Fruit fly (Drosophila melanogaster) whole organism, embryonic: Measurements from ENCODE around the gene Mrm2.

Source experiments
- Awh ChIP-seq: fragments of 200-800 bp; sonication (Bioruptor generic); IDR thresholded peaks from 2 replicates; pipeline ENCODE4, ENCODE4 v1.3.6; 2022; ENCODE audit warnings: missing biosample characterization, missing genetic modification characterization
- B-H2 ChIP-seq: fragments of 200-800 bp; sonication (Bioruptor generic); optimal IDR thresholded peaks from 2 replicates; lab custom pipeline; 2018; ENCODE audit warnings: missing biosample characterization, mild to moderate bottlenecking, missing genetic modification characterization
- Bdp1 ChIP-seq: fragments of 200-800 bp; sonication (Bioruptor generic); optimal IDR thresholded peaks from 3 replicates; lab custom pipeline; 2016; ENCODE audit warnings: missing biosample characterization, missing genetic modification characterization
- BtbVII ChIP-seq: fragments of 200-800 bp; sonication (Bioruptor generic); optimal IDR thresholded peaks from 3 replicates; lab custom pipeline; 2017; ENCODE audit warnings: missing biosample characterization, mild to moderate bottlenecking, missing genetic modification characterization
- C15 ChIP-seq: fragments of 200-800 bp; sonication (Bioruptor generic); IDR thresholded peaks from 3 replicates; pipeline ENCODE4 v1.3.6; 2022; ENCODE audit warnings: missing biosample characterization, missing genetic modification characterization
- CG10543 ChIP-seq: fragments of 200-800 bp; sonication (Bioruptor generic); optimal IDR thresholded peaks from 3 replicates; lab custom pipeline; 2017; ENCODE audit warnings: missing biosample characterization, mild to moderate bottlenecking, missing genetic modification characterization, moderate library complexity
- CG13287 ChIP-seq: fragments of 200-800 bp; sonication (Bioruptor generic); IDR thresholded peaks from 2 replicates; pipeline ENCODE4 v1.3.6; 2022; ENCODE audit warnings: missing biosample characterization, missing genetic modification characterization; ENCODE audit not compliant: partially characterized antibody
- CG15479 ChIP-seq: fragments of 200-800 bp; sonication (Bioruptor generic); optimal IDR thresholded peaks from 3 replicates; lab custom pipeline; 2019; ENCODE audit warnings: missing biosample characterization, mild to moderate bottlenecking, missing genetic modification characterization, moderate library complexity
- CG16813 ChIP-seq: fragments of 200-800 bp; sonication (Bioruptor generic); IDR thresholded peaks from 3 replicates; pipeline ENCODE4 v1.3.6; 2022; ENCODE audit warnings: missing biosample characterization, missing genetic modification characterization; ENCODE audit not compliant: partially characterized antibody
- CG2129 ChIP-seq: fragments of 200-800 bp; sonication (Bioruptor generic); IDR thresholded peaks from 2 replicates; pipeline ENCODE4 v1.3.6; 2022; ENCODE audit warnings: missing biosample characterization, missing genetic modification characterization; ENCODE audit not compliant: partially characterized antibody
- CG2199 ChIP-seq: fragments of 200-800 bp; sonication (Bioruptor generic); IDR thresholded peaks from 3 replicates; pipeline ENCODE4 v1.3.6; 2022; ENCODE audit warnings: missing biosample characterization, missing genetic modification characterization
- CG2202 ChIP-seq: fragments of 200-800 bp; sonication (Bioruptor generic); optimal IDR thresholded peaks from 2 replicates; lab custom pipeline; 2018; ENCODE audit warnings: missing biosample characterization, mild to moderate bottlenecking, missing genetic modification characterization
- CG3065 ChIP-seq: fragments of 200-800 bp; sonication (Bioruptor generic); optimal IDR thresholded peaks from 2 replicates; lab custom pipeline; 2016; ENCODE audit warnings: missing biosample characterization, missing genetic modification characterization
- CG3407 ChIP-seq: fragments of 200-800 bp; sonication (Bioruptor generic); optimal IDR thresholded peaks from 2 replicates; lab custom pipeline; 2018; ENCODE audit warnings: missing biosample characterization, mild to moderate bottlenecking, missing genetic modification characterization
- CG42726 ChIP-seq: fragments of 200-800 bp; sonication (Bioruptor generic); IDR thresholded peaks from 2 replicates; pipeline ENCODE4 v1.3.6; 2022; ENCODE audit warnings: missing biosample characterization, missing genetic modification characterization; ENCODE audit not compliant: partially characterized antibody
- CG6254 ChIP-seq: fragments of 200-800 bp; sonication (Bioruptor generic); optimal IDR thresholded peaks from 3 replicates; lab custom pipeline; 2017; ENCODE audit warnings: mild to moderate bottlenecking, missing biosample characterization, missing genetic modification reagents, missing genetic modification characterization
- CG8944 ChIP-seq: fragments of 200-800 bp; sonication (Bioruptor generic); optimal IDR thresholded peaks from 3 replicates; lab custom pipeline; 2016; ENCODE audit warnings: missing biosample characterization, missing genetic modification characterization
- CG9609 ChIP-seq: fragments of 200-800 bp; sonication (Bioruptor generic); optimal IDR thresholded peaks from 3 replicates; lab custom pipeline; 2016; ENCODE audit warnings: missing biosample characterization, missing genetic modification characterization
- CrebB ChIP-seq: fragments of 200-800 bp; sonication (Bioruptor generic); optimal IDR thresholded peaks from 3 replicates; lab custom pipeline; 2018; ENCODE audit warnings: missing biosample characterization, mild to moderate bottlenecking, missing genetic modification characterization
- D19A ChIP-seq: fragments of 200-800 bp; optimal IDR thresholded peaks from 3 replicates; lab custom pipeline; 2019; ENCODE audit warnings: missing biosample characterization, mild to moderate bottlenecking, missing genetic modification characterization, moderate library complexity
- Hand ChIP-seq: fragments of 200-800 bp; sonication (Bioruptor generic); optimal IDR thresholded peaks from 2 replicates; lab custom pipeline; 2017; ENCODE audit warnings: mild to moderate bottlenecking, missing biosample characterization, missing genetic modification reagents, missing genetic modification characterization
- Hr3 ChIP-seq: fragments of 200-800 bp; sonication (Bioruptor generic); optimal IDR thresholded peaks from 3 replicates; lab custom pipeline; 2016; ENCODE audit warnings: missing biosample characterization, missing genetic modification characterization
- Lhr ChIP-seq: fragments of 200-800 bp; sonication (Bioruptor generic); optimal IDR thresholded peaks from 3 replicates; lab custom pipeline; 2017; ENCODE audit warnings: mild to moderate bottlenecking, missing biosample characterization, missing genetic modification reagents, missing genetic modification characterization
- Mes4 ChIP-seq: fragments of 200-800 bp; sonication (Bioruptor generic); optimal IDR thresholded peaks from 2 replicates; lab custom pipeline; 2016; ENCODE audit warnings: missing biosample characterization, missing genetic modification characterization
- Neu2 ChIP-seq: fragments of 200-800 bp; sonication (Bioruptor generic); optimal IDR thresholded peaks from 3 replicates; lab custom pipeline; 2016; ENCODE audit warnings: missing biosample characterization, missing genetic modification characterization, borderline replicate concordance
- Taf1 ChIP-seq: fragments of 200-800 bp; sonication (Bioruptor generic); IDR thresholded peaks from 2 replicates; pipeline ENCODE4 v1.3.6; 2022; ENCODE audit warnings: missing biosample characterization, missing genetic modification characterization
- Trl ChIP-seq, 3 experiments: fragments of >200 bp in 2 of 3; fragments of 200-800 bp in 1 of 3; sonication (Bioruptor generic) in 1 of 3; optimal IDR thresholded peaks; 2 replicates in 1 of 3; 3 replicates in 2 of 3; lab custom pipeline; 2016 to 2017; ENCODE audit warnings: missing biosample characterization in 1 of 3, missing genetic modification characterization in 1 of 3
- ase ChIP-seq: fragments of 200-800 bp; sonication (Bioruptor generic); IDR thresholded peaks from 3 replicates; pipeline ENCODE4 v1.3.6; 2022; ENCODE audit warnings: missing biosample characterization, missing genetic modification characterization
- bowl ChIP-seq: fragments of 200-800 bp; sonication (Bioruptor generic); IDR thresholded peaks from 2 replicates; pipeline ENCODE4 v1.3.6; 2022; ENCODE audit warnings: missing biosample characterization, missing genetic modification characterization
- bsh ChIP-seq, 2 experiments: fragments of 200-800 bp; sonication (Bioruptor generic); optimal IDR thresholded peaks; 2 replicates each; lab custom pipeline; 2017 to 2018; ENCODE audit warnings: mild to moderate bottlenecking in 2 of 2, missing biosample characterization in 2 of 2, missing genetic modification characterization in 2 of 2, moderate library complexity in 1 of 2
- chif ChIP-seq, 2 experiments: fragments of 200-800 bp; sonication (Bioruptor generic); optimal IDR thresholded peaks; 3 replicates each; lab custom pipeline; 2016; ENCODE audit warnings: missing biosample characterization in 2 of 2, missing genetic modification characterization in 2 of 2
- chinmo ChIP-seq: fragments of 200-800 bp; sonication (Bioruptor generic); IDR thresholded peaks from 4 replicates; pipeline ENCODE4 v1.3.6; 2022; ENCODE audit warnings: missing biosample characterization, missing genetic modification characterization; ENCODE audit not compliant: partially characterized antibody
- dm ChIP-seq: fragments of 200-800 bp; sonication (Bioruptor generic); optimal IDR thresholded peaks from 3 replicates; lab custom pipeline; 2016; ENCODE audit warnings: missing biosample characterization, missing genetic modification characterization
- dysf ChIP-seq: fragments of 200-800 bp; sonication (Bioruptor generic); IDR thresholded peaks from 3 replicates; pipeline ENCODE4 v1.3.6; 2022; ENCODE audit warnings: missing biosample characterization, missing genetic modification characterization
- ems ChIP-seq: fragments of 200-800 bp; sonication (Bioruptor generic); optimal IDR thresholded peaks from 3 replicates; lab custom pipeline; 2016; ENCODE audit warnings: missing biosample characterization, missing genetic modification characterization
- ewg ChIP-seq: fragments of 200-800 bp; sonication (Bioruptor generic); optimal IDR thresholded peaks from 3 replicates; lab custom pipeline; 2017; ENCODE audit warnings: mild to moderate bottlenecking, missing biosample characterization, missing genetic modification reagents, missing genetic modification characterization
- gsb-n ChIP-seq: fragments of 200-800 bp; sonication (Bioruptor generic); optimal IDR thresholded peaks from 3 replicates; lab custom pipeline; 2018; ENCODE audit warnings: missing biosample characterization, mild to moderate bottlenecking, missing genetic modification characterization
- ind ChIP-seq: fragments of 200-800 bp; sonication (Bioruptor generic); optimal IDR thresholded peaks from 3 replicates; lab custom pipeline; 2016; ENCODE audit warnings: missing biosample characterization, missing genetic modification characterization
- insv ChIP-seq, 2 experiments: fragments of 200-800 bp; sonication (Bioruptor generic); optimal IDR thresholded peaks; 3 replicates each; lab custom pipeline; 2016 to 2018; ENCODE audit warnings: missing biosample characterization in 2 of 2, missing genetic modification characterization in 2 of 2
- jing ChIP-seq: fragments of 200-800 bp; sonication (Bioruptor generic); optimal IDR thresholded peaks from 2 replicates; lab custom pipeline; 2018; ENCODE audit warnings: missing biosample characterization, mild to moderate bottlenecking, missing genetic modification characterization
- lab ChIP-seq: fragments of 200-800 bp; sonication (Bioruptor generic); optimal IDR thresholded peaks from 3 replicates; lab custom pipeline; 2017; ENCODE audit warnings: missing biosample characterization, missing genetic modification characterization, mild to moderate bottlenecking, moderate library complexity, missing genetic modification reagents
- oc ChIP-seq: fragments of 200-800 bp; sonication (Bioruptor generic); optimal IDR thresholded peaks from 2 replicates; lab custom pipeline; 2018; ENCODE audit warnings: missing biosample characterization, mild to moderate bottlenecking, missing genetic modification characterization, moderate library complexity
- odd ChIP-seq: fragments of 200-800 bp; sonication (Bioruptor generic); optimal IDR thresholded peaks from 2 replicates; lab custom pipeline; 2017; ENCODE audit warnings: missing biosample characterization, mild to moderate bottlenecking, missing genetic modification characterization
- org-1 ChIP-seq: fragments of 200-800 bp; sonication (Bioruptor generic); optimal IDR thresholded peaks from 2 replicates; lab custom pipeline; 2017; ENCODE audit warnings: missing biosample characterization, missing genetic modification characterization
- row ChIP-seq: fragments of 200-800 bp; sonication (Bioruptor generic); IDR thresholded peaks from 3 replicates; pipeline ENCODE4 v1.3.6; 2022; ENCODE audit warnings: missing biosample characterization, missing genetic modification characterization
- sna ChIP-seq: fragments of 200-800 bp; sonication (Bioruptor generic); IDR thresholded peaks from 2 replicates; pipeline ENCODE4 v1.3.6; 2022; ENCODE audit warnings: missing biosample characterization, missing genetic modification characterization; ENCODE audit not compliant: partially characterized antibody
- tgo ChIP-seq: fragments of 200-800 bp; sonication (Bioruptor generic); IDR thresholded peaks from 3 replicates; pipeline ENCODE4 v1.3.6; 2022; ENCODE audit warnings: missing biosample characterization, missing genetic modification characterization
- tup ChIP-seq: fragments of 200-800 bp; sonication (Bioruptor generic); optimal IDR thresholded peaks from 2 replicates; lab custom pipeline; 2016; ENCODE audit warnings: missing biosample characterization, mild to moderate bottlenecking, missing genetic modification characterization, moderate library complexity
- zfh2 ChIP-seq: fragments of 200-800 bp; sonication (Bioruptor generic); optimal IDR thresholded peaks from 2 replicates; lab custom pipeline; 2016; ENCODE audit warnings: missing biosample characterization, missing genetic modification characterization

Mrm2 gene

DNA sequence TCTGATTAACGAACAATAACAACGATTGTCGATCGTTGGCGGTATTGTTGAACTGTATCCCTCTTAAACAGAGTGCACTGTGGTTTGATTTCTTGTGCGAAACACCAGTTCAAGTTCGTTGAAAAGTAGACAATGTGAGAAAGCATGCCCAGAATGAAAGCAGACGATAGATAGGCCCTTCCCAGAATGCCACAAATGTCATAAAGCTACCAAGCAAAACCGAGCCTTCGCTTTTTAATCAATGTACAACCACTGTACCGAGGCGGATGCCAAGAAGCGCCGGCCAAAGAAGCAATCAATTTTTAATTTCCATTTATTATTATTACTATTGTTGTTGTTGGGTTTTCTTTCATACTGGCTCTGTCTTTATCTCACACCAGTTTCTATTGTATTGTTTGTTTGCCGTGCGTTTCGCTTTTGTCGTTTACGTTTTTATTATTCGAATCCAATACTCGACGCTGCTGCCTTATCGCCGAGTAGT is 47.5 kb downstream of the Mrm2 start (continued):
- TF ChIP-seq CG3065 (GFP tag; lab: Kevin White, UChicago) (peak; percentile 55), bsh (GFP tag; optimal IDR thresholded peaks at IDR 0.05; lab: Kevin White, UChicago) (peak; percentile 29 to 80), CrebB (tag; lab: Kevin White, UChicago) (peak; percentile 71), D19A (tag; lab: Kevin White, UChicago) (peak; percentile 70), Taf1 (GFP tag; lab: Robert Waterston, UW) (peak; percentile 59), Lhr (GFP tag; lab: Kevin White, UChicago) (no peak), Bdp1 (GFP tag; lab: Kevin White, UChicago) (peak; percentile 73), Awh (peak; percentile 87), CG16813 (GFP tag; lab: Robert Waterston, UW) (no peak), CG8944 (peak; percentile 78), org-1 (GFP tag; lab: Kevin White, UChicago) (peak; percentile 77), CG2199 (GFP tag; lab: Robert Waterston, UW) (peak; percentile 73; the same call in 1 of the 3 replicates), CG10543 (GFP tag; lab: Kevin White, UChicago) (no peak), chif (GFP tag; optimal IDR thresholded peaks at IDR 0.05; lab: Kevin White, UChicago) (peak; percentile 77 to 86), dm (peak; percentile 70), CG2129 (GFP tag; lab: Robert Waterston, UW) (no peak), Hr3 (GFP tag; lab: Kevin White, UChicago) (peak; percentile 82), chinmo (GFP tag; lab: Robert Waterston, UW) (0 out of 4 replicates have a peak, but pooled peaks have one; percentile 10), bowl (0 out of 2 replicates have a peak, but pooled peaks have one; percentile 20), Mes4 (GFP tag; lab: Kevin White, UChicago) (peak; percentile 42), ase (peak; percentile 84), dysf (GFP tag; lab: Robert Waterston, UW) (peak; percentile 90), gsb-n (tag; lab: Kevin White, UChicago) (peak; percentile 71), sna (GFP tag; lab: Robert Waterston, UW) (no peak), insv (GFP tag; optimal IDR thresholded peaks at IDR 0.05; lab: Kevin White, UChicago) (no peak), zfh2 (GFP tag; lab: Kevin White, UChicago) (peak; percentile 82), CG3407 (GFP tag; lab: Kevin White, UChicago) (peak; percentile 63), jing (GFP tag; lab: Kevin White, UChicago) (peak; percentile 72), row (GFP tag; lab: Robert Waterston, UW) (peak; percentile 88), Trl (optimal IDR thresholded peaks at IDR 0.05; lab: Kevin White, UChicago) (no peak), Trl (GFP tag; optimal IDR thresholded peaks at IDR 0.05; lab: Kevin White, UChicago) (peak; percentile 54), tup (GFP tag; lab: Kevin White, UChicago) (peak; percentile 28), tgo (GFP tag; lab: Robert Waterston, UW) (peak; percentile 86), ewg (GFP tag; lab: Kevin White, UChicago) (peak; percentile 73), lab (GFP tag; lab: Kevin White, UChicago) (peak; percentile 90), BtbVII (peak; percentile 70), CG6254 (GFP tag; lab: Kevin White, UChicago) (peak; percentile 50), CG2202 (tag; lab: Kevin White, UChicago) (peak; percentile 40), CG15479 (GFP tag; lab: Kevin White, UChicago) (no peak), ind (peak; percentile 88), CG42726 (GFP tag; lab: Robert Waterston, UW) (no peak), CG9609 (peak; percentile 80), C15 (GFP tag; lab: Robert Waterston, UW) (no peak), CG13287 (GFP tag; lab: Robert Waterston, UW) (peak; percentile 28; the same call in 1 of the 2 replicates), Hand (peak; percentile 56), Neu2 (GFP tag; lab: Kevin White, UChicago) (no peak), B-H2 (no peak), ems (peak; percentile 76), oc (tag; lab: Kevin White, UChicago) (peak; percentile 76), odd (GFP tag; lab: Kevin White, UChicago) (peak; percentile 79)
